Worm (Caenorhabditis elegans): Measurements from ENCODE around the gene C35D10.10.

The C35D10.10 gene

DNA sequence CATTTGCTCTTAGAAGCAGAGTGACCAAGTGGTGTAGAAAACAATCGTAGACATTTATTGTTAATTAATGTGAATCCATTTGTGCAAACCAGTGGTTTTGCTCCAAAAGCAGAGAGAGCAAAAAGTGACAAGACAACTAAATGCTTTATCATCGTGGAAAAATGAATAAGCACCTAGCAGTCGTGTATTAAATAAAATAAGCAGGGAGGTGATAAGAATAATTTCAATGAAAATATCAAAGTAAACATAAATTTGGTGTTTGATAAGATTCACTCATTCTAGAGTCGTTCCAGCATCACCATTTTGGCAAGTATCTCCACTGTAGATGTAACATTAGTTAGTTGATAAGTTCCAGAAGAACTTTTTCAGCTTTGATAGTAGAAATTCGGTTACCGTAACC is 25.7 kb upstream of the C35D10.10 start, which contains the start of gene clec-6:
clec-6 (minus strand) TSS at position 154 of the 400 bp plus-strand sequence.
- TF ChIP-seq nhr-76 (tag; optimal IDR thresholded peaks at IDR 0.05) (no peak), elt-2 (tag; optimal IDR thresholded peaks at IDR 0.05) (peak; percentile 51)

- TF ChIP-seq ets-5 (GFP tag; IDR thresholded peaks at IDR 0.05) (no peak), sox-4 (tag; optimal IDR thresholded peaks at IDR 0.05) (no peak), hlh-17 (GFP tag; optimal IDR thresholded peaks at IDR 0.05; ENCODE audit: borderline replicate concordance) (no peak), aha-1 (tag; optimal IDR thresholded peaks at IDR 0.05) (no peak), egl-27 (tag; optimal IDR thresholded peaks at IDR 0.05) (no peak), lir-3 (tag; optimal IDR thresholded peaks at IDR 0.05; ENCODE audit: poor library complexity) (no peak), elt-2 (tag; optimal IDR thresholded peaks at IDR 0.05) (peak; percentile 40), nhr-11 (tag; optimal IDR thresholded peaks at IDR 0.05) (no peak), fkh-10 (GFP tag; optimal IDR thresholded peaks at IDR 0.05) (no peak), jun-1 (tag; optimal IDR thresholded peaks at IDR 0.05) (peak; percentile 29), dpl-1 (GFP tag; optimal IDR thresholded peaks at IDR 0.05) (no peak)
Measured at ce11 chrIII:4883429-4883828, 21.8 kb upstream of the C35D10.10 start, which contains the start of gene clec-5. Gene clec-5, minus strand, starts transcription at chrIII:4883606.

ce11 chrIII:4881955-4882354 is 20.4 kb upstream of the C35D10.10 start:
- TF ChIP-seq ces-1 (GFP tag; optimal IDR thresholded peaks at IDR 0.05): no peak
- peak; percentile 55 for TF ChIP-seq elt-2 (tag; optimal IDR thresholded peaks at IDR 0.05)
- TF ChIP-seq efl-1 (optimal IDR thresholded peaks at IDR 0.05): no peak
- TF ChIP-seq efl-1 (GFP tag; optimal IDR thresholded peaks at IDR 0.05 in 1 of 2): peak in 1 of 2 experiments; percentile 70

DNA sequence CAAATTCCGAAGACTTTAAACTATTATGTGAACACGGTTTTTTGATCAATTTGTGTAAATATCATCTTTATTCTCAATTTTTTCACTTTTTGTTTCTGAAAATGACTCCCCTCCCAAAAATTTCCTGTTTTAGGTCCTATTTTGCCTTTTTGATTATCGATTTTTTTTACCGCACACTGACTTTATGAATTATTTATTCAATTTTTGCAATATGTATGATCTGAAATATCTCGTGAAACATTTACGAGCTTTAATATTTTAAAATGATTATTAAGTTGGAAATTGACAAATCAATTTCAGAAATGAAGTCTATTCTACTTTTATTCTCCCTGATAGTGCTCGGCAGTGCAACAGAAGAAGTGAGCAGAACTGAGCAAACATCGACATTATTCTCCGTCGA is 17.9 kb upstream of the C35D10.10 start, which contains the start of gene C35D10.1:
C35D10.1 (plus strand) TSS at position 301 of the 400 bp plus-strand sequence.
- TF ChIP-seq snu-23 (GFP tag; optimal IDR thresholded peaks at IDR 0.05) (no peak), ces-1 (GFP tag; optimal IDR thresholded peaks at IDR 0.05) (no peak), hpl-2 (GFP tag; optimal IDR thresholded peaks at IDR 0.05) (no peak), pag-3 (tag; optimal IDR thresholded peaks at IDR 0.05; ENCODE audit: borderline replicate concordance, insufficient read depth) (no peak), aly-2 (tag; optimal IDR thresholded peaks at IDR 0.05) (no peak), ceh-90 (tag; optimal IDR thresholded peaks at IDR 0.05) (no peak), nhr-85 (tag) (no peak), efl-1 (optimal IDR thresholded peaks at IDR 0.05) (no peak), efl-1 (GFP tag; optimal IDR thresholded peaks at IDR 0.05 in 1 of 2) (peak in 1 of 2 experiments; percentile 74)

- peak; percentile 38 for TF ChIP-seq fos-1 (tag; optimal IDR thresholded peaks at IDR 0.05)
- no peak for TF ChIP-seq ztf-11 (tag; optimal IDR thresholded peaks at IDR 0.05)
- peak; percentile 39 for TF ChIP-seq mep-1 (tag; optimal IDR thresholded peaks at IDR 0.05)
- TF ChIP-seq nhr-20 (tag; optimal IDR thresholded peaks at IDR 0.05): peak; percentile 36
- peak; percentile 42 to 73 for TF ChIP-seq lsy-2 (tag; optimal IDR thresholded peaks at IDR 0.05)
- peak; percentile 20; the same call in 1 of the 2 replicates for TF ChIP-seq nhr-19 (GFP tag; conservative IDR thresholded peaks at IDR 0.05)
- TF ChIP-seq ceh-8 (GFP tag; optimal IDR thresholded peaks at IDR 0.05): no peak
- TF ChIP-seq nhr-76 (tag; optimal IDR thresholded peaks at IDR 0.05): no peak
- peak; percentile 5 for TF ChIP-seq C04F5.9 (tag; optimal IDR thresholded peaks at IDR 0.05)
- TF ChIP-seq efl-1 (optimal IDR thresholded peaks at IDR 0.05): peak; percentile 90 to 96
- peak; percentile 90 to 99 for TF ChIP-seq efl-1 (GFP tag; optimal IDR thresholded peaks at IDR 0.05 in 1 of 2)
- peak; percentile 69 for TF ChIP-seq skn-1 (tag; optimal IDR thresholded peaks at IDR 0.05)
- peak; percentile 4 for TF ChIP-seq F16B12.6 (tag; optimal IDR thresholded peaks at IDR 0.05)
- TF ChIP-seq nhr-47 (tag; optimal IDR thresholded peaks at IDR 0.05): peak; percentile 48
- peak in 2 of 3 experiments; percentile 2 to 30 for TF ChIP-seq ceh-82 (tag; optimal IDR thresholded peaks at IDR 0.05)
- TF ChIP-seq xbp-1 (tag; optimal IDR thresholded peaks at IDR 0.05): peak; percentile 36
- no peak for TF ChIP-seq unc-98 (GFP tag; IDR thresholded peaks at IDR 0.05)
- TF ChIP-seq fkh-8 (tag; optimal IDR thresholded peaks at IDR 0.05): peak; percentile 16
- TF ChIP-seq efl-3 (GFP tag; optimal IDR thresholded peaks at IDR 0.05): no peak
- TF ChIP-seq lin-14 (GFP tag; optimal IDR thresholded peaks at IDR 0.05): peak; percentile 18
- TF ChIP-seq nhr-85 (tag): no peak
- peak; percentile 84 to 92 (median 89) for TF ChIP-seq dpl-1 (GFP tag; optimal IDR thresholded peaks at IDR 0.05)
- no peak for TF ChIP-seq ceh-88 (GFP tag; IDR thresholded peaks at IDR 0.05)
- peak; percentile 51 for TF ChIP-seq lin-15B (tag; optimal IDR thresholded peaks at IDR 0.05)
- TF ChIP-seq rnt-1 (tag; optimal IDR thresholded peaks at IDR 0.05): peak; percentile 41
- no peak for TF ChIP-seq egl-27 (tag; optimal IDR thresholded peaks at IDR 0.05)
- TF ChIP-seq C16A3.4 (tag; optimal IDR thresholded peaks at IDR 0.05): peak; percentile 57
- no peak for TF ChIP-seq tlp-1 (tag; optimal IDR thresholded peaks at IDR 0.05)
- peak; percentile 51 for TF ChIP-seq nhr-71 (tag; optimal IDR thresholded peaks at IDR 0.05)
Measured at ce11 chrIII:4878281-4878680, 16.7 kb upstream of the C35D10.10 start, which contains the start of the genes tost-1 and arx-6. Gene tost-1, minus strand, starts transcription at chrIII:4878311. Gene arx-6, plus strand, starts transcription at chrIII:4878658.

Measured in whole organism, L1 larva.